Worm (Caenorhabditis elegans) whole organism, L3 larva: ENCODE results near the gene mlcd-1.

Experiments
- R02D3.7 ChIP-seq: fragments of 150-350 bp; optimal IDR thresholded peaks from 2 replicates; lab custom pipeline; 2014; ENCODE audit warnings: missing biosample characterization, missing genetic modification characterization
- ZK546.5 ChIP-seq: sonication (generic microtip); optimal IDR thresholded peaks from 2 replicates; lab custom pipeline; 2017; ENCODE audit warnings: missing biosample characterization, missing genetic modification characterization
- aly-2 ChIP-seq: fragments of 150-350 bp; optimal IDR thresholded peaks from 2 replicates; lab custom pipeline; 2014; ENCODE audit warnings: missing biosample characterization, missing genetic modification characterization
- ama-1 ChIP-seq: fragments of 150-350 bp; optimal IDR thresholded peaks from 2 replicates; lab custom pipeline; 2018
- ceh-16 ChIP-seq: sonication (generic microtip); optimal IDR thresholded peaks from 2 replicates; lab custom pipeline; 2017; ENCODE audit warnings: missing biosample characterization, missing genetic modification characterization
- ceh-28 ChIP-seq: fragments of 150-350 bp; optimal IDR thresholded peaks from 2 replicates; lab custom pipeline; 2014; ENCODE audit warnings: missing biosample characterization, missing genetic modification reagents, missing genetic modification characterization
- ceh-82 ChIP-seq: fragments of 150-350 bp; optimal IDR thresholded peaks from 2 replicates; lab custom pipeline; 2014; ENCODE audit warnings: missing biosample characterization, missing genetic modification characterization
- ceh-9 ChIP-seq: sonication (generic microtip); optimal IDR thresholded peaks from 2 replicates; lab custom pipeline; 2018; ENCODE audit warnings: missing biosample characterization, missing genetic modification characterization
- daf-12 ChIP-seq: fragments of 150-350 bp; optimal IDR thresholded peaks from 2 replicates; lab custom pipeline; 2014; ENCODE audit warnings: missing biosample characterization, missing genetic modification reagents, missing genetic modification characterization
- egl-5 ChIP-seq: fragments of 150-350 bp; optimal IDR thresholded peaks from 2 replicates; lab custom pipeline; 2017; ENCODE audit warnings: missing biosample characterization, missing genetic modification reagents, missing genetic modification characterization, inconsistent platforms
- elt-1 ChIP-seq: fragments of 150-350 bp; optimal IDR thresholded peaks from 2 replicates; lab custom pipeline; 2014; ENCODE audit warnings: missing biosample characterization, missing genetic modification characterization
- elt-2 ChIP-seq: sonication (generic microtip); optimal IDR thresholded peaks from 2 replicates; lab custom pipeline; 2016; ENCODE audit warnings: missing genetic modification reagents, mild to moderate bottlenecking, missing genetic modification characterization, missing compliant biosample characterization
- elt-3 ChIP-seq, 3 experiments: fragments of 150-350 bp in 1 of 3; sonication (generic microtip) in 2 of 3; optimal IDR thresholded peaks; 2 replicates in 2 of 3; 4 replicates in 1 of 3; lab custom pipeline; 2014 to 2017; ENCODE audit warnings: missing biosample characterization in 3 of 3, missing genetic modification characterization in 3 of 3
- eor-1 ChIP-seq, 2 experiments: fragments of 150-350 bp; optimal IDR thresholded peaks; 2 replicates each; lab custom pipeline; 2014 to 2018; ENCODE audit warnings: missing biosample characterization in 2 of 2, missing genetic modification characterization in 2 of 2
- fkh-2 ChIP-seq: fragments of 150-350 bp; optimal IDR thresholded peaks from 2 replicates; lab custom pipeline; 2014; ENCODE audit warnings: missing biosample characterization, missing genetic modification reagents, missing genetic modification characterization
- fos-1 ChIP-seq: fragments of 150-350 bp; optimal IDR thresholded peaks from 2 replicates; lab custom pipeline; 2014; ENCODE audit warnings: missing biosample characterization, missing genetic modification characterization
- hmg-11 ChIP-seq: sonication (generic microtip); optimal IDR thresholded peaks from 2 replicates; lab custom pipeline; 2016; ENCODE audit warnings: missing genetic modification characterization, missing compliant biosample characterization
- jun-1 ChIP-seq: fragments of 150-350 bp; optimal IDR thresholded peaks from 2 replicates; lab custom pipeline; 2014; ENCODE audit warnings: missing biosample characterization, missing genetic modification reagents, missing genetic modification characterization
- lin-15B ChIP-seq: fragments of 150-350 bp; optimal IDR thresholded peaks from 2 replicates; lab custom pipeline; 2014; ENCODE audit warnings: missing biosample characterization, missing genetic modification characterization
- lin-39 ChIP-seq: fragments of 150-350 bp; optimal IDR thresholded peaks from 2 replicates; lab custom pipeline; 2018; ENCODE audit warnings: missing biosample characterization, missing genetic modification reagents, missing genetic modification characterization
- lsy-12 ChIP-seq: sonication (generic microtip); optimal IDR thresholded peaks from 2 replicates; lab custom pipeline; 2016; ENCODE audit warnings: mild to moderate bottlenecking, missing genetic modification characterization, missing compliant biosample characterization
- mdl-1 ChIP-seq: fragments of 150-350 bp; optimal IDR thresholded peaks from 2 replicates; lab custom pipeline; 2014; ENCODE audit warnings: missing biosample characterization, missing genetic modification characterization
- nfya-1 ChIP-seq: sonication (generic microtip); optimal IDR thresholded peaks from 2 replicates; lab custom pipeline; 2017; ENCODE audit warnings: missing genetic modification characterization, mild to moderate bottlenecking, missing compliant biosample characterization, antibody characterized with exemption, moderate library complexity; ENCODE audit not compliant: insufficient read depth
- nhr-11 ChIP-seq: fragments of 150-350 bp; optimal IDR thresholded peaks from 2 replicates; lab custom pipeline; 2014; ENCODE audit warnings: missing biosample characterization, missing genetic modification characterization
- nhr-23 ChIP-seq: fragments of 150-350 bp; optimal IDR thresholded peaks from 2 replicates; lab custom pipeline; 2014; ENCODE audit warnings: missing biosample characterization, missing genetic modification reagents, missing genetic modification characterization
- nhr-237 ChIP-seq: fragments of 150-350 bp; optimal IDR thresholded peaks from 2 replicates; lab custom pipeline; 2014; ENCODE audit warnings: missing biosample characterization, missing genetic modification characterization
- nhr-25 ChIP-seq: sonication (generic microtip); optimal IDR thresholded peaks from 2 replicates; lab custom pipeline; 2017; ENCODE audit warnings: missing biosample characterization, missing genetic modification characterization
- nhr-28 ChIP-seq: fragments of 150-350 bp; optimal IDR thresholded peaks from 2 replicates; lab custom pipeline; 2014; ENCODE audit warnings: missing biosample characterization, missing genetic modification characterization
- nhr-43 ChIP-seq: sonication (generic microtip); optimal IDR thresholded peaks from 2 replicates; lab custom pipeline; 2016; ENCODE audit warnings: mild to moderate bottlenecking, missing genetic modification characterization, missing compliant biosample characterization; ENCODE audit not compliant: poor library complexity, severe bottlenecking
- nhr-67 ChIP-seq: fragments of 150-350 bp; optimal IDR thresholded peaks from 2 replicates; lab custom pipeline; 2014; ENCODE audit warnings: missing biosample characterization, missing genetic modification characterization
- nhr-76 ChIP-seq: fragments of 150-350 bp; sonication (generic microtip); optimal IDR thresholded peaks from 5 replicates; lab custom pipeline; 2014; ENCODE audit warnings: missing biosample characterization, missing genetic modification characterization
- nhr-77 ChIP-seq: fragments of 150-350 bp; optimal IDR thresholded peaks from 2 replicates; lab custom pipeline; 2014; ENCODE audit warnings: missing biosample characterization, missing genetic modification characterization
- pha-4 ChIP-seq: fragments of 150-350 bp; optimal IDR thresholded peaks from 2 replicates; lab custom pipeline; 2014; ENCODE audit warnings: missing biosample characterization, missing genetic modification reagents, missing genetic modification characterization
- pqm-1 ChIP-seq: fragments of 150-350 bp; optimal IDR thresholded peaks from 2 replicates; lab custom pipeline; 2017; ENCODE audit warnings: missing biosample characterization, missing genetic modification characterization, inconsistent platforms
- sea-2 ChIP-seq: fragments of 150-350 bp; sonication (generic microtip); optimal IDR thresholded peaks from 4 replicates; lab custom pipeline; 2014; ENCODE audit warnings: missing biosample characterization, missing genetic modification reagents, missing genetic modification characterization
- skn-1 ChIP-seq: fragments of 150-350 bp; optimal IDR thresholded peaks from 2 replicates; lab custom pipeline; 2014; ENCODE audit warnings: missing biosample characterization, missing genetic modification characterization
- snpc-4 ChIP-seq: fragments of 150-350 bp; optimal IDR thresholded peaks from 2 replicates; lab custom pipeline; 2014; ENCODE audit warnings: missing biosample characterization, missing genetic modification characterization
- tbx-2 ChIP-seq: sonication (generic microtip); optimal IDR thresholded peaks from 2 replicates; lab custom pipeline; 2016; ENCODE audit warnings: mild to moderate bottlenecking, missing genetic modification characterization, missing compliant biosample characterization
- unc-39 ChIP-seq: sonication (generic microtip); optimal IDR thresholded peaks from 4 replicates; lab custom pipeline; 2017; ENCODE audit warnings: missing biosample characterization, missing genetic modification characterization
- unc-62 ChIP-seq: fragments of 150-350 bp; sonication (generic microtip); optimal IDR thresholded peaks from 4 replicates; lab custom pipeline; 2014; ENCODE audit warnings: missing biosample characterization, missing genetic modification reagents, missing genetic modification characterization
- zag-1 ChIP-seq: fragments of 150-350 bp; optimal IDR thresholded peaks from 2 replicates; lab custom pipeline; 2014; ENCODE audit warnings: missing biosample characterization, missing genetic modification characterization
- ztf-11 ChIP-seq: fragments of 150-350 bp; optimal IDR thresholded peaks from 2 replicates; lab custom pipeline; 2014; ENCODE audit warnings: missing biosample characterization, missing genetic modification characterization
- ztf-4 ChIP-seq: fragments of 150-350 bp; optimal IDR thresholded peaks from 2 replicates; lab custom pipeline; 2014; ENCODE audit warnings: missing biosample characterization, missing genetic modification characterization

The mlcd-1 gene

ce11 chrIII:4562070-4562788, 5.7 kb downstream of the mlcd-1 start, which contains the start of gene pan-1:
Gene pan-1, plus strand, starts transcription at chrIII:4562738.
- TF ChIP-seq ama-1 (lab: Kevin White, UChicago), result peak; percentile 80
- no peak for TF ChIP-seq nhr-43 (tag; lab: Kevin White, UChicago)
- TF ChIP-seq ztf-4 (tag; lab: Kevin White, UChicago), result no peak
- TF ChIP-seq tbx-2 (tag; lab: Kevin White, UChicago), result no peak
- TF ChIP-seq hmg-11 (tag; lab: Kevin White, UChicago), result peak; percentile 89
- peak; percentile 51 for TF ChIP-seq nhr-25 (tag; lab: Kevin White, UChicago)
- TF ChIP-seq lin-39 (tag; lab: Kevin White, UChicago), result peak; percentile 76
- TF ChIP-seq lsy-12 (tag; lab: Kevin White, UChicago), result peak; percentile 49
- peak; percentile 66 for TF ChIP-seq pha-4 (tag; lab: Kevin White, UChicago)
- TF ChIP-seq nhr-28 (tag; lab: Kevin White, UChicago), result no peak
- no peak for TF ChIP-seq nhr-11 (tag; lab: Kevin White, UChicago)
- TF ChIP-seq pqm-1 (tag; lab: Kevin White, UChicago), result no peak
- no peak for TF ChIP-seq ZK546.5
- TF ChIP-seq egl-5 (tag; lab: Kevin White, UChicago), result peak; percentile 46
- no peak for TF ChIP-seq R02D3.7 (tag; lab: Kevin White, UChicago)
- TF ChIP-seq fkh-2, result no peak
- no peak for TF ChIP-seq ceh-16 (tag; lab: Kevin White, UChicago)
- TF ChIP-seq nfya-1 (tag; lab: Kevin White, UChicago), result peak; percentile 85
- TF ChIP-seq nhr-237 (tag; lab: Kevin White, UChicago), result no peak
- peak; percentile 9 for TF ChIP-seq unc-62 (GFP tag; lab: Kevin White, UChicago)
- peak; percentile 25 for TF ChIP-seq ceh-82 (tag; lab: Kevin White, UChicago)
- peak; percentile 53 for TF ChIP-seq snpc-4 (tag; lab: Kevin White, UChicago)
- no peak for TF ChIP-seq nhr-67 (tag; lab: Kevin White, UChicago)
- TF ChIP-seq ceh-28 (tag; lab: Kevin White, UChicago), result peak; percentile 9
- TF ChIP-seq elt-2 (tag; lab: Kevin White, UChicago), result peak; percentile 24
- no peak for TF ChIP-seq ztf-11 (tag; lab: Kevin White, UChicago)
- TF ChIP-seq nhr-23 (tag; lab: Kevin White, UChicago), result peak; percentile 72
- TF ChIP-seq mdl-1, result no peak
- TF ChIP-seq aly-2 (tag; lab: Kevin White, UChicago), result no peak

- TF ChIP-seq tbx-2 (tag; lab: Kevin White, UChicago) (no peak), pha-4 (tag; lab: Kevin White, UChicago) (peak; percentile 79), elt-2 (tag; lab: Kevin White, UChicago) (peak; percentile 26), pqm-1 (tag; lab: Kevin White, UChicago) (peak; percentile 14)
These were observed 6.6 kb downstream of the mlcd-1 start for ce11 chrIII:4561286-4561685.

ce11 chrIII:4560393-4560890, 7.5 kb downstream of the mlcd-1 start:
- TF ChIP-seq pqm-1 (tag; lab: Kevin White, UChicago) (peak; percentile 14), skn-1 (tag; lab: Kevin White, UChicago) (no peak), egl-5 (tag; lab: Kevin White, UChicago) (peak; percentile 90), nhr-77 (no peak), lsy-12 (tag; lab: Kevin White, UChicago) (peak; percentile 81), eor-1 (tag; optimal IDR thresholded peaks at IDR 0.05; lab: Kevin White, UChicago) (no peak), nhr-28 (tag; lab: Kevin White, UChicago) (no peak), sea-2 (peak; percentile 89), aly-2 (tag; lab: Kevin White, UChicago) (no peak), ztf-4 (tag; lab: Kevin White, UChicago) (peak; percentile 56), nhr-11 (tag; lab: Kevin White, UChicago) (no peak), daf-12 (tag; lab: Kevin White, UChicago) (no peak), fos-1 (tag; lab: Kevin White, UChicago) (no peak), pha-4 (tag; lab: Kevin White, UChicago) (peak; percentile 83), nhr-43 (tag; lab: Kevin White, UChicago) (peak; percentile 69), ceh-82 (tag; lab: Kevin White, UChicago) (peak; percentile 63), tbx-2 (tag; lab: Kevin White, UChicago) (peak; percentile 34), hmg-11 (tag; lab: Kevin White, UChicago) (peak; percentile 98), unc-39 (tag; lab: Kevin White, UChicago) (no peak), lin-15B (tag; lab: Kevin White, UChicago) (peak; percentile 32), nhr-25 (tag; lab: Kevin White, UChicago) (peak; percentile 97), nhr-67 (tag; lab: Kevin White, UChicago) (no peak), jun-1 (tag; lab: Kevin White, UChicago) (peak; percentile 60), elt-2 (tag; lab: Kevin White, UChicago) (peak; percentile 52), nhr-76 (tag; lab: Kevin White, UChicago) (no peak), ama-1 (lab: Kevin White, UChicago) (peak; percentile 83), elt-1 (tag; lab: Kevin White, UChicago) (no peak), zag-1 (tag; lab: Kevin White, UChicago) (no peak), elt-3 (tag; optimal IDR thresholded peaks at IDR 0.05; lab: Kevin White, UChicago) (peak in 1 of 3 experiments; percentile 60), ceh-9 (tag; lab: Kevin White, UChicago) (no peak), unc-62 (GFP tag; lab: Kevin White, UChicago) (peak; percentile 75), snpc-4 (tag; lab: Kevin White, UChicago) (peak; percentile 36), fkh-2 (no peak), ceh-28 (tag; lab: Kevin White, UChicago) (peak; percentile 83), ceh-16 (tag; lab: Kevin White, UChicago) (no peak)
